Fruit fly (Drosophila melanogaster) whole organism, embryonic: ENCODE data around the gene sphe.
A peak's percentile ranks its signal among the peaks of the same experiment; 100 is the strongest.

Experiments
- Bdp1 ChIP-seq: fragments of 200-800 bp; sonication (Bioruptor generic); optimal IDR thresholded peaks from 3 replicates; lab custom pipeline; 2016; ENCODE audit warnings: missing biosample characterization, missing genetic modification characterization
- CG11504 ChIP-seq: fragments of 200-800 bp; sonication (Bioruptor generic); optimal IDR thresholded peaks from 3 replicates; lab custom pipeline; 2019; ENCODE audit warnings: missing biosample characterization, mild to moderate bottlenecking, missing genetic modification characterization, moderate library complexity
- CG11560 ChIP-seq: fragments of 200-800 bp; sonication (Bioruptor generic); IDR thresholded peaks from 3 replicates; pipeline ENCODE4 v1.3.6; 2022; ENCODE audit warnings: missing biosample characterization, missing genetic modification characterization
- CG12236 ChIP-seq: fragments of 200-800 bp; sonication (Bioruptor generic); optimal IDR thresholded peaks from 2 replicates; lab custom pipeline; 2016; ENCODE audit warnings: missing biosample characterization, missing genetic modification characterization
- CG12391 ChIP-seq: fragments of 200-800 bp; sonication (Bioruptor generic); optimal IDR thresholded peaks from 3 replicates; lab custom pipeline; 2018; ENCODE audit warnings: missing biosample characterization, mild to moderate bottlenecking, missing genetic modification characterization, moderate library complexity
- CG13123 ChIP-seq: fragments of 200-800 bp; sonication (Bioruptor generic); optimal IDR thresholded peaks from 2 replicates; lab custom pipeline; 2016; ENCODE audit warnings: missing biosample characterization, missing genetic modification characterization
- CG14965 ChIP-seq: fragments of 200-800 bp; sonication (Bioruptor generic); optimal IDR thresholded peaks from 2 replicates; lab custom pipeline; 2016; ENCODE audit warnings: missing biosample characterization, missing genetic modification characterization, borderline replicate concordance
- CG18599 ChIP-seq: fragments of 200-800 bp; sonication (Bioruptor generic); optimal IDR thresholded peaks from 3 replicates; lab custom pipeline; 2017; ENCODE audit warnings: missing biosample characterization, missing genetic modification characterization, mild to moderate bottlenecking, moderate library complexity, missing genetic modification reagents
- CG2129 ChIP-seq: fragments of 200-800 bp; sonication (Bioruptor generic); IDR thresholded peaks from 2 replicates; pipeline ENCODE4 v1.3.6; 2022; ENCODE audit warnings: missing biosample characterization, missing genetic modification characterization; ENCODE audit not compliant: partially characterized antibody
- CG2678 ChIP-seq: fragments of 200-800 bp; sonication (Bioruptor generic); optimal IDR thresholded peaks from 3 replicates; lab custom pipeline; 2019; ENCODE audit warnings: missing biosample characterization, mild to moderate bottlenecking, missing genetic modification characterization, moderate library complexity
- CG31441 ChIP-seq: fragments of 200-800 bp; sonication (Bioruptor generic); IDR thresholded peaks from 2 replicates; pipeline ENCODE4 v1.3.6; 2022; ENCODE audit warnings: missing biosample characterization, missing genetic modification characterization
- CG3163 ChIP-seq: fragments of 200-800 bp; sonication (Bioruptor generic); optimal IDR thresholded peaks from 3 replicates; lab custom pipeline; 2016; ENCODE audit warnings: missing biosample characterization, missing genetic modification characterization
- CG32767 ChIP-seq: fragments of 200-800 bp; sonication (Bioruptor generic); IDR thresholded peaks from 2 replicates; pipeline ENCODE4 v1.3.6; 2022; ENCODE audit warnings: missing biosample characterization, missing genetic modification characterization
- CG4360 ChIP-seq: fragments of 200-800 bp; sonication (Bioruptor generic); IDR thresholded peaks from 2 replicates; pipeline ENCODE4 v1.3.6; 2022; ENCODE audit warnings: missing biosample characterization, missing genetic modification characterization
- CG6175 ChIP-seq: fragments of 200-800 bp; sonication (Bioruptor generic); IDR thresholded peaks from 3 replicates; pipeline ENCODE4 v1.3.6; 2022; ENCODE audit warnings: missing biosample characterization, missing genetic modification characterization
- CG6689 ChIP-seq: fragments of 200-800 bp; sonication (Bioruptor generic); IDR thresholded peaks from 2 replicates; pipeline ENCODE4 v1.3.6; 2022; ENCODE audit warnings: missing biosample characterization, missing genetic modification characterization
- CG6765 ChIP-seq: fragments of 200-800 bp; sonication (Bioruptor generic); optimal IDR thresholded peaks from 3 replicates; lab custom pipeline; 2017; ENCODE audit warnings: missing biosample characterization, mild to moderate bottlenecking, missing genetic modification characterization
- CG6791 ChIP-seq: fragments of 200-800 bp; sonication (Bioruptor generic); IDR thresholded peaks from 3 replicates; pipeline ENCODE4 v1.3.6; 2022; ENCODE audit warnings: missing biosample characterization, missing genetic modification characterization; ENCODE audit not compliant: partially characterized antibody
- CG6813 ChIP-seq: fragments of 200-800 bp; sonication (Bioruptor generic); optimal IDR thresholded peaks from 2 replicates; lab custom pipeline; 2017; ENCODE audit warnings: missing biosample characterization, missing genetic modification characterization, mild to moderate bottlenecking, moderate library complexity, missing genetic modification reagents
- CG9797 ChIP-seq: fragments of 200-800 bp; sonication (Bioruptor generic); optimal IDR thresholded peaks from 3 replicates; lab custom pipeline; 2018; ENCODE audit warnings: missing biosample characterization, mild to moderate bottlenecking, missing genetic modification characterization
- CkIIα-i1 ChIP-seq: fragments of 200-800 bp; sonication (Bioruptor generic); IDR thresholded peaks from 2 replicates; pipeline ENCODE4 v1.3.6; 2022; ENCODE audit warnings: missing biosample characterization, missing genetic modification characterization
- CoRest ChIP-seq: fragments of 200-800 bp; sonication (Bioruptor generic); optimal IDR thresholded peaks from 3 replicates; lab custom pipeline; 2018; ENCODE audit warnings: missing biosample characterization, mild to moderate bottlenecking, missing genetic modification characterization, moderate library complexity
- Fer3 ChIP-seq: fragments of 200-800 bp; sonication (Bioruptor generic); optimal IDR thresholded peaks from 2 replicates; lab custom pipeline; 2018; ENCODE audit warnings: missing biosample characterization, mild to moderate bottlenecking, missing genetic modification characterization, moderate library complexity
- Hand ChIP-seq: fragments of 200-800 bp; sonication (Bioruptor generic); optimal IDR thresholded peaks from 2 replicates; lab custom pipeline; 2017; ENCODE audit warnings: mild to moderate bottlenecking, missing biosample characterization, missing genetic modification reagents, missing genetic modification characterization
- Hey ChIP-seq: fragments of 200-800 bp; sonication (Bioruptor generic); optimal IDR thresholded peaks from 3 replicates; lab custom pipeline; 2018; ENCODE audit warnings: missing biosample characterization, mild to moderate bottlenecking, missing genetic modification characterization
- Hr3 ChIP-seq: fragments of 200-800 bp; sonication (Bioruptor generic); optimal IDR thresholded peaks from 3 replicates; lab custom pipeline; 2016; ENCODE audit warnings: missing biosample characterization, missing genetic modification characterization
- Med ChIP-seq: fragments of 200-800 bp; sonication (Bioruptor generic); peaks from one replicate; lab custom pipeline; 2016; ENCODE audit warnings: missing biosample characterization, missing genetic modification characterization, mild to moderate bottlenecking, inconsistent platforms, moderate library complexity
- Myb ChIP-seq: fragments of 200-800 bp; sonication (Bioruptor generic); optimal IDR thresholded peaks from 2 replicates; lab custom pipeline; 2016; ENCODE audit warnings: missing biosample characterization, missing genetic modification characterization
- NfI ChIP-seq: fragments of 200-800 bp; sonication (Bioruptor generic); optimal IDR thresholded peaks from 3 replicates; lab custom pipeline; 2018; ENCODE audit warnings: missing biosample characterization, mild to moderate bottlenecking, missing genetic modification characterization, moderate library complexity
- Oli ChIP-seq: fragments of 200-800 bp; sonication (Bioruptor generic); optimal IDR thresholded peaks from 2 replicates; lab custom pipeline; 2018; ENCODE audit warnings: missing biosample characterization, mild to moderate bottlenecking, missing genetic modification characterization, moderate library complexity
- PHDP ChIP-seq: fragments of 200-800 bp; sonication (Bioruptor generic); optimal IDR thresholded peaks from 3 replicates; lab custom pipeline; 2018; ENCODE audit warnings: missing biosample characterization, mild to moderate bottlenecking, missing genetic modification characterization, moderate library complexity
- Sox100B ChIP-seq: fragments of 200-800 bp; sonication (Bioruptor generic); optimal IDR thresholded peaks from 3 replicates; lab custom pipeline; 2018; ENCODE audit warnings: missing biosample characterization, mild to moderate bottlenecking, missing genetic modification characterization
- ato ChIP-seq: fragments of 200-800 bp; sonication (Bioruptor generic); IDR thresholded peaks from 2 replicates; pipeline ENCODE4 v1.3.6; 2022; ENCODE audit warnings: missing biosample characterization, missing genetic modification characterization; ENCODE audit not compliant: partially characterized antibody
- cas ChIP-seq: fragments of 200-800 bp; sonication (Bioruptor generic); IDR thresholded peaks from 2 replicates; pipeline ENCODE4 v1.3.6; 2022; ENCODE audit warnings: missing biosample characterization, missing genetic modification characterization
- cato ChIP-seq: fragments of 200-800 bp; sonication (Bioruptor generic); optimal IDR thresholded peaks from 2 replicates; lab custom pipeline; 2016; ENCODE audit warnings: missing biosample characterization, missing genetic modification characterization, borderline replicate concordance
- chinmo ChIP-seq: fragments of 200-800 bp; sonication (Bioruptor generic); IDR thresholded peaks from 4 replicates; pipeline ENCODE4 v1.3.6; 2022; ENCODE audit warnings: missing biosample characterization, missing genetic modification characterization; ENCODE audit not compliant: partially characterized antibody
- dan ChIP-seq: fragments of 200-800 bp; sonication (Bioruptor generic); IDR thresholded peaks from 2 replicates; pipeline ENCODE4 v1.3.6; 2022; ENCODE audit warnings: missing biosample characterization, missing genetic modification characterization
- dati ChIP-seq: fragments of 200-800 bp; sonication (Bioruptor generic); IDR thresholded peaks from 2 replicates; pipeline ENCODE4 v1.3.6; 2022; ENCODE audit warnings: missing biosample characterization, missing genetic modification characterization
- dm ChIP-seq: fragments of 200-800 bp; sonication (Bioruptor generic); optimal IDR thresholded peaks from 3 replicates; lab custom pipeline; 2016; ENCODE audit warnings: missing biosample characterization, missing genetic modification characterization
- fd102C ChIP-seq: fragments of 200-800 bp; sonication (Bioruptor generic); optimal IDR thresholded peaks from 2 replicates; lab custom pipeline; 2018; ENCODE audit warnings: missing biosample characterization, mild to moderate bottlenecking, missing genetic modification characterization, moderate library complexity
- gcm2 ChIP-seq: fragments of 200-800 bp; sonication (Bioruptor generic); optimal IDR thresholded peaks from 2 replicates; lab custom pipeline; 2016; ENCODE audit warnings: missing biosample characterization, missing genetic modification characterization
- grau ChIP-seq: fragments of 200-800 bp; optimal IDR thresholded peaks from 3 replicates; lab custom pipeline; 2019; ENCODE audit warnings: missing biosample characterization, mild to moderate bottlenecking, missing genetic modification characterization, moderate library complexity
- luna ChIP-seq: fragments of 200-800 bp; sonication (Bioruptor generic); optimal IDR thresholded peaks from 2 replicates; lab custom pipeline; 2016; ENCODE audit warnings: missing biosample characterization, missing genetic modification characterization
- nerfin-2 ChIP-seq: fragments of 200-800 bp; sonication (Bioruptor generic); IDR thresholded peaks from 2 replicates; pipeline ENCODE4 v1.3.6; 2022; ENCODE audit warnings: missing biosample characterization, missing genetic modification characterization; ENCODE audit not compliant: partially characterized antibody
- pho ChIP-seq: fragments of 200-800 bp; sonication (Bioruptor generic); optimal IDR thresholded peaks from 2 replicates; lab custom pipeline; 2016; ENCODE audit warnings: missing biosample characterization, missing genetic modification characterization
- sd ChIP-seq: fragments of 200-800 bp; sonication (Bioruptor generic); optimal IDR thresholded peaks from 3 replicates; lab custom pipeline; 2018; ENCODE audit warnings: missing biosample characterization, mild to moderate bottlenecking, missing genetic modification characterization, moderate library complexity
- sim ChIP-seq: fragments of 200-800 bp; sonication (Bioruptor generic); IDR thresholded peaks from 2 replicates; pipeline ENCODE4 v1.3.6; 2022; ENCODE audit warnings: missing biosample characterization, missing genetic modification characterization
- tup ChIP-seq: fragments of 200-800 bp; sonication (Bioruptor generic); optimal IDR thresholded peaks from 2 replicates; lab custom pipeline; 2016; ENCODE audit warnings: missing biosample characterization, mild to moderate bottlenecking, missing genetic modification characterization, moderate library complexity

sphe gene

DNA sequence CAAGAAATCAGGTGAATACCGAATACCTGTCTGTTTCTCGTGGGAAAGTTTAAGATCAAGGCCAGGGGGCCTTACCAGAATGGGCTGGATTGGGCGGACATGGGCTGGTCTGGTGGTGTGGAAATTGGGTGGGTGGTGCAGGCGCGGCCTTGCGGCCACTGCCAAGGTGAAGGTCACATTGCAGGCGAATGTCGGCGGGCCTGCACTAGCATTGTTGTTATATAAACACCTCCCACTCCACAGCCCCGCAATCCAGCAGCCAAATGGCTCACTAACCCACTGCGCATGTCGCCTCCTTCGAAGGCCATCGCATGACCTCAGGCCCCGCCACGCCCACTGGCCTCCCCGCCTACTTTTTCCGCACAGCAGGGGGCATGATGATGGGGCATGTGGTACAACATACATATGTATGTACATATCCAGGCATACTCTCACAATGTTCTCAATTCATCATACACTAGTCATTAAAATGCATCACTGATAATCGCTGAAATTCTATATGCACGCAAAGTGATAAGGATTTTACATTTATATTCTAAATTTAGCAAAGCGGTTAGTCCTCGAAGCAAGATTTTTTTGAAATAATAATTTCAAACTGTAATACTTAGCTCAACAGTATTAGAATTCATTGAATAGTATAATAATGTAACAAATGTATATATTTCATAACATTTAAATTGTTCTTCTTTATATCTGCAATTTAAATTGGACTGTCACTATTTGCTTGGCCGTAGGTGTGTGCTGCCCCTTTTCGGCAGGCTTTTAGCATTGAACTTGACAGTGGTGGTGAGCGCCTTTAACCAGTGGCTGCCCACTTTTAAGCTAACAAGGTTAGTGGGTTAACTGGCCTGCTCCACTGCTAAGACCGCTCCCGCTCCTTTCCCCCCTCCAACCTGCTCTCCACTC is 4.9 kb downstream of the sphe start (continued):
- TF ChIP-seq CG14965 (GFP tag; lab: Kevin White, UChicago): no peak
- TF ChIP-seq CG11560: no peak
- no peak for TF ChIP-seq sd (tag; lab: Kevin White, UChicago)
- peak; percentile 17 for TF ChIP-seq CoRest
- TF ChIP-seq Fer3: no peak
- TF ChIP-seq CG13123 (GFP tag; lab: Kevin White, UChicago): no peak
- no peak for TF ChIP-seq CG12391 (tag; lab: Kevin White, UChicago)
- TF ChIP-seq CG6791: 0 out of 3 replicates have a peak, but pooled peaks have one; percentile 27
- TF ChIP-seq Hey (tag; lab: Kevin White, UChicago): no peak
- peak; percentile 55 for TF ChIP-seq CG2678
- peak; percentile 13 for TF ChIP-seq grau (tag; lab: Kevin White, UChicago)
- no peak for TF ChIP-seq CG6175 (GFP tag; lab: Robert Waterston, UW)
- no peak for TF ChIP-seq Bdp1 (GFP tag; lab: Kevin White, UChicago)
- no peak for TF ChIP-seq CG4360
- peak; percentile 53 for TF ChIP-seq Med (GFP tag; lab: Kevin White, UChicago)
- no peak for TF ChIP-seq ato (GFP tag; lab: Robert Waterston, UW)
- TF ChIP-seq CG3163: no peak
- no peak for TF ChIP-seq tup (GFP tag; lab: Kevin White, UChicago)
- TF ChIP-seq cato (GFP tag; lab: Kevin White, UChicago): no peak
- no peak for TF ChIP-seq Hr3 (GFP tag; lab: Kevin White, UChicago)
- peak; percentile 12 for TF ChIP-seq Sox100B (GFP tag; lab: Kevin White, UChicago)
- TF ChIP-seq CG11504 (tag; lab: Kevin White, UChicago): peak; percentile 55
- no peak for TF ChIP-seq dan (GFP tag; lab: Robert Waterston, UW)
- TF ChIP-seq dm (GFP tag; lab: Kevin White, UChicago): no peak
- no peak for TF ChIP-seq nerfin-2 (GFP tag; lab: Robert Waterston, UW)
- no peak for TF ChIP-seq gcm2 (GFP tag; lab: Kevin White, UChicago)
- TF ChIP-seq dati (GFP tag; lab: Robert Waterston, UW): no peak
- TF ChIP-seq CG32767 (GFP tag; lab: Robert Waterston, UW): no peak
- no peak for TF ChIP-seq cas (GFP tag; lab: Robert Waterston, UW)
- no peak for TF ChIP-seq CG6813 (GFP tag; lab: Kevin White, UChicago)
- no peak for TF ChIP-seq CG2129
- peak; percentile 40 for TF ChIP-seq CG18599 (GFP tag; lab: Kevin White, UChicago)
- TF ChIP-seq luna (GFP tag; lab: Kevin White, UChicago): no peak
- TF ChIP-seq Oli (tag; lab: Kevin White, UChicago): peak; percentile 0
- no peak for TF ChIP-seq pho
- TF ChIP-seq CG6689 (GFP tag; lab: Robert Waterston, UW): no peak
- TF ChIP-seq NfI (GFP tag; lab: Kevin White, UChicago): no peak
- no peak for TF ChIP-seq fd102C (GFP tag; lab: Kevin White, UChicago)
- TF ChIP-seq PHDP: peak; percentile 15
- TF ChIP-seq Hand (GFP tag; lab: Kevin White, UChicago): peak; percentile 4
- TF ChIP-seq Myb (GFP tag; lab: Kevin White, UChicago): no peak
- TF ChIP-seq CG6765 (GFP tag; lab: Kevin White, UChicago): no peak
- 0 out of 4 replicates have a peak, but pooled peaks have one; percentile 51 for TF ChIP-seq chinmo (GFP tag; lab: Robert Waterston, UW)
- TF ChIP-seq CG9797 (GFP tag; lab: Kevin White, UChicago): no peak
- TF ChIP-seq CG31441 (GFP tag; lab: Robert Waterston, UW): 0 out of 2 replicates have a peak, but pooled peaks have one; percentile 12
- TF ChIP-seq CG12236 (GFP tag; lab: Kevin White, UChicago): no peak
- TF ChIP-seq sim: no peak
- TF ChIP-seq CkIIα-i1 (GFP tag; lab: Robert Waterston, UW): no peak
